Worm (Caenorhabditis elegans): ENCODE data around the gene ugt-64.

Gene ugt-64

DNA sequence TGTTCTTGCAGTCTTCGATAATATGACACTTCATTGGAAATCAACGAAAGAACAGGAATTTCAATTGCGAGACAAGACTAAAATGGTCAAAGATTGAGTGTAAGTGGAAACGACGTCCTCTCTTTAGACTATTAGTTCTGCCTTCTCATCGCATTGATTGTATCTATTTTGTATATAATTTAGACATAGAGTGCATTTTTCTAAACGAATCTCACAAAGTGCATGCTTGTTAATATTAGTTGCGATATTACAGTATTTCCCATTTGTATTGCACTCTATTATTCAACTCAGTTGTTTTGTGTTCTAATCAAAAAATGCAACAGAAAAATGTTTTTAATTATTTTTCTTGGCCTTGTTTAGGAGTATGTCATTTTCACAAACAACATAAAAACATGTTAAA, 32.2 kb upstream of the ugt-64 start, which contains the start of gene nhr-93:
Gene nhr-93, minus strand, starts transcription at position 101 of the 400 bp plus-strand sequence.
- no peak for TF ChIP-seq pbrm-1 (GFP tag; IDR thresholded peaks at IDR 0.05)
- no peak for TF ChIP-seq cebp-2 (GFP tag; IDR thresholded peaks at IDR 0.05)
- TF ChIP-seq ztf-6 (GFP tag; IDR thresholded peaks at IDR 0.05) = no peak
- no peak for TF ChIP-seq rpc-1 (optimal IDR thresholded peaks at IDR 0.05)
- no peak for TF ChIP-seq rpc-1 (tag; optimal IDR thresholded peaks at IDR 0.05)
- TF ChIP-seq ztf-18 (tag; optimal IDR thresholded peaks at IDR 0.05) = no peak
- TF ChIP-seq chd-7 (tag; optimal IDR thresholded peaks at IDR 0.05) = no peak
- no peak for TF ChIP-seq nhr-80 (tag; optimal IDR thresholded peaks at IDR 0.05)
- no peak for TF ChIP-seq pha-4 (tag; optimal IDR thresholded peaks at IDR 0.05)
- TF ChIP-seq hsf-1 (GFP tag; IDR thresholded peaks at IDR 0.05) = no peak
- no peak for TF ChIP-seq nfya-1 (tag; optimal IDR thresholded peaks at IDR 0.05; ENCODE audit: borderline replicate concordance, insufficient read depth)
- TF ChIP-seq lin-40 (tag; optimal IDR thresholded peaks at IDR 0.05) = no peak
- TF ChIP-seq F57C9.4 (tag; optimal IDR thresholded peaks at IDR 0.05) = no peak
- no peak for TF ChIP-seq B0336.3 (GFP tag; IDR thresholded peaks at IDR 0.05)
- no peak for TF ChIP-seq lin-35 (GFP tag; optimal IDR thresholded peaks at IDR 0.05)
- TF ChIP-seq akir-1 (GFP tag; optimal IDR thresholded peaks at IDR 0.05) = no peak
- TF ChIP-seq nhr-179 (tag; optimal IDR thresholded peaks at IDR 0.05) = no peak

DNA sequence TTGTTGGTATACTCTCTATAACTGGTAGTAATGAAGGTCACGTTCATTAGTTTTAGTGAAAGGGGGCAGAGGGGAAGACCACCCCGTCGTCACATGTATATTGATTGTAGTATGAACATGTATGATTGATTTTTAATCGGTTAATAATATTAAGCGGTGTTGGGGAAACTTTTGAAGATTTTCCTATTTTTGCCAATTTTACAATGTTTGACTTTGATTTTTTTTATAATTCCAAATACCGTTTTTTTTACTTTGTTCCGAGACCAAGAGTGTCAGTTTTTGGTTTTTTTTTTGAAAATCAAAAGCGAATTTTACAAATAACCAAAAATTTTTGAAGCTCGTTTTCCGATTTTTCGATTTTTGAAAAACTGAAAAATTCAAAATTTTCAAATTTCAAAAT, 29.1 kb upstream of the ugt-64 start, which contains the start of gene nhr-221:
Gene nhr-221, minus strand, starts transcription at position 101 of the 400 bp plus-strand sequence.
- TF ChIP-seq Y95B8A.8 (GFP tag; IDR thresholded peaks at IDR 0.05) (no peak), ztf-26 (tag; optimal IDR thresholded peaks at IDR 0.05) (no peak)

DNA sequence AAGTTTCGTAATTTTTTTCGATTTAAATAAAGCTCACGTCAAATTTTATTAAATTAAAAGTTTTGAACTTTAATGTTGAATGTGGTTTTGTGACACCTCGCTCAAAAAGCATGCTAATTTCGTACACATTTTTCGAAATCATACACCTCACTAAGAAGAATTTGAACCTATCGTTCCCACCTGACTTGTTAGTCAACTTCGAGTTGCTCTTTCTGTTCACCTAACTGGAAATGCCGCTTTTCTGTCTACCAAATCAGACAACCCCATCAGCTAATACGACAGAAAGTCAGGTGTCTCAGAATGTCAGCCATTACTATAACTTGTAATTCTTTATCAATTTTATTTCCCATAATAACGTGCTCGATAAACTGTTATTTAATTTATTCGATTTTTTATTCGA, 24.3 kb upstream of the ugt-64 start, which contains the start of gene srbc-66:
Gene srbc-66, plus strand, starts transcription at position 301 of the 400 bp plus-strand sequence.
- TF ChIP-seq attf-5 (GFP tag; optimal IDR thresholded peaks at IDR 0.05) (no peak), zim-3 (tag; optimal IDR thresholded peaks at IDR 0.05) (no peak), xnd-1 (tag; optimal IDR thresholded peaks at IDR 0.05) (no peak), hlh-12 (tag; optimal IDR thresholded peaks at IDR 0.05) (no peak), mcd-1 (GFP tag; IDR thresholded peaks at IDR 0.05) (no peak), ceh-79 (tag; optimal IDR thresholded peaks at IDR 0.05) (no peak), nhr-90 (tag; optimal IDR thresholded peaks at IDR 0.05) (no peak), egl-44 (GFP tag; IDR thresholded peaks at IDR 0.05) (no peak)

ce11 chrV:3526882-3527281, 20.7 kb upstream of the ugt-64 start, which contains the start of gene str-260:
str-260 (plus strand) TSS chrV:3527182.
- TF ChIP-seq attf-5 (GFP tag; optimal IDR thresholded peaks at IDR 0.05) = no peak
- no peak for TF ChIP-seq egl-18 (GFP tag; IDR thresholded peaks at IDR 0.05)
- TF ChIP-seq ztf-28 (GFP tag; IDR thresholded peaks at IDR 0.05) = no peak
- TF ChIP-seq rcor-1 (GFP tag; IDR thresholded peaks at IDR 0.05) = no peak
- no peak for TF ChIP-seq ekl-4 (GFP tag; IDR thresholded peaks at IDR 0.05)
- no peak for TF ChIP-seq attf-6 (GFP tag; IDR thresholded peaks at IDR 0.05)
- TF ChIP-seq somi-1 (GFP tag; optimal IDR thresholded peaks at IDR 0.05) = no peak
- TF ChIP-seq mcd-1 (GFP tag; IDR thresholded peaks at IDR 0.05) = no peak
- no peak for TF ChIP-seq C17E4.6 (GFP tag; IDR thresholded peaks at IDR 0.05)
- TF ChIP-seq lin-35 (GFP tag; optimal IDR thresholded peaks at IDR 0.05) = no peak
- no peak for TF ChIP-seq tbx-9 (tag; optimal IDR thresholded peaks at IDR 0.05; ENCODE audit: borderline replicate concordance)
- no peak for TF ChIP-seq athp-1 (tag; optimal IDR thresholded peaks at IDR 0.05)
- no peak for TF ChIP-seq tlf-1 (GFP tag; optimal IDR thresholded peaks at IDR 0.05)
- no peak for TF ChIP-seq efl-1 (GFP tag; optimal IDR thresholded peaks at IDR 0.05)
